Worm (Caenorhabditis elegans) whole organism, mixed stage, embryonic: Measurements from ENCODE around the gene col-139.

Source experiments
- blmp-1 ChIP-seq: fragments of 150-350 bp; optimal IDR thresholded peaks from 2 replicates; lab custom pipeline; 2014; ENCODE audit warnings: missing biosample characterization, missing genetic modification characterization
- elt-3 ChIP-seq: fragments of 150-350 bp; optimal IDR thresholded peaks from 2 replicates; lab custom pipeline; 2014; ENCODE audit warnings: missing biosample characterization, missing genetic modification characterization
- lin-13 ChIP-seq: fragments of 150-350 bp; optimal IDR thresholded peaks from 2 replicates; lab custom pipeline; 2014; ENCODE audit warnings: missing biosample characterization, missing genetic modification characterization
- mep-1 ChIP-seq: fragments of 150-350 bp; optimal IDR thresholded peaks from 2 replicates; lab custom pipeline; 2017; ENCODE audit warnings: missing biosample characterization, missing genetic modification reagents, missing genetic modification characterization, inconsistent platforms
- nhr-237 ChIP-seq: fragments of 150-350 bp; optimal IDR thresholded peaks from 2 replicates; lab custom pipeline; 2014; ENCODE audit warnings: missing biosample characterization, missing genetic modification characterization
- sem-2 ChIP-seq: fragments of 200-800 bp; sonication (Bioruptor generic); optimal IDR thresholded peaks from 2 replicates; lab custom pipeline; 2018; ENCODE audit warnings: mild to moderate bottlenecking, missing genetic modification characterization, missing compliant biosample characterization
- snpc-4 ChIP-seq: fragments of 150-350 bp; optimal IDR thresholded peaks from 2 replicates; lab custom pipeline; 2014; ENCODE audit warnings: missing biosample characterization, missing genetic modification characterization
- sptf-1 ChIP-seq: sonication (generic microtip); optimal IDR thresholded peaks from 2 replicates; lab custom pipeline; 2017; ENCODE audit warnings: mild to moderate bottlenecking, missing genetic modification characterization, moderate library complexity, missing compliant biosample characterization
- ztf-11 ChIP-seq: fragments of 150-350 bp; optimal IDR thresholded peaks from 2 replicates; lab custom pipeline; 2014; ENCODE audit warnings: missing biosample characterization, missing genetic modification characterization

DNA sequence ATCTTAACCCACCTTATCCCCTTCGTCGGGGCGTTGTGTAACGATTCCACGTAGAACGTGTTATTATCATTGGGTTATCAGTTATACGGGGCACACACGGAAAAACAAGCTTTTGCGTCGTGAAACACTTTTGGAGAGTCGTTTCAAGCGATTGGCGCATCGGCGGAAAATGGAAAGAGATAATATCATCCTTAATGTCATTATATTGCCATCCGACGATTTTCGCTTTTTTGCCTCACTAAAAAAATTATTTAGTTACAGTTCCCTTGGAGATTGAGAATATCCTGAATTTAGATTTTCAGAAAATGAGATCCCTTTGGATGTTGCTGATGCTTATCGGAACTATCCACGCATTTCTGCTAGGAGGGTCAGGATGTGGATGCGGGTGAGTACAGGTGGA lies 5.2 kb downstream of the col-139 start, which contains the start of gene F41F3.8:
- TF ChIP-seq blmp-1 (tag; lab: Kevin White, UChicago): no peak
- TF ChIP-seq elt-3: no peak
- TF ChIP-seq nhr-237: no peak
- no peak for TF ChIP-seq sptf-1 (tag; lab: Kevin White, UChicago)
- no peak for TF ChIP-seq mep-1 (tag; lab: Kevin White, UChicago)
- TF ChIP-seq ztf-11: no peak
- TF ChIP-seq sem-2 (GFP tag; lab: Kevin White, UChicago): no peak
- no peak for TF ChIP-seq lin-13 (tag; lab: Kevin White, UChicago)
- TF ChIP-seq snpc-4: no peak
